Fruit fly (Drosophila melanogaster): ENCODE data around the gene CG6503.

CG6503 gene

DNA sequence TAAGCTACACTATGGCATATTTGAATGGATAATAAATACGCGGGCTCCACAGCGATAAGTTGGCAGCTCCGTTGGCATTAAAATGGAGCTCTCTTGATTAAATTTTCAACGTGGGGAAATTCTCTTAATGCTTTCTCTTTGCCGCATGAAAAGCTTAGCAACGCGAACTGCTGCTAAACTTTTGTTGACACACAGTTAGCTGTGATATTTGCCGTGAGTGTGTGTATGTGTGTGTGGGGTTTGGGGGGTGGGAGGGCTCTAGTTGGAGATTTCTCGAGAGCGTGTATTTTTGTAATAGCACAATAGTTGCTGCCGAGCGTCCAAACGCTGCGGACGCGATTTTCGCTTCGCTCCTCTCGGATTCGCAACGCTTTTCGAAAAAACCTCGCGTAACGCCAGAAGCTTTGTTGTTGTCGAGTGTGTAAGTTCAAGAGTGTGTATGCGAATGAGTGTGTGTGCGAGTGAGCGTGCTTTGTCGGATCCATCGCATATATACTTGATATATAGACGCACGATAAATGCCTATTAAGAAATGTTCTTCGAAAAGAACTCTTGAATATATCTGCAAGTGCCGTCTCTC is 36.4 kb upstream of the CG6503 start, which contains the start of gene CG5455 (continued):
- TF ChIP-seq unpg (GFP tag; optimal IDR thresholded peaks at IDR 0.05): peak; percentile 39
- TF ChIP-seq dpn (GFP tag; optimal IDR thresholded peaks at IDR 0.05): no peak
- TF ChIP-seq CG8765 (GFP tag; IDR thresholded peaks at IDR 0.05): no peak
- no peak; the same call in 1 of the 2 replicates for TF ChIP-seq lmd (GFP tag; IDR thresholded peaks at IDR 0.05)
- no peak for TF ChIP-seq Ets97D (GFP tag; optimal IDR thresholded peaks at IDR 0.05)
- TF ChIP-seq Gug (GFP tag; IDR thresholded peaks at IDR 0.05): no peak
- no peak for TF ChIP-seq TFAM (GFP tag; optimal IDR thresholded peaks at IDR 0.05)
- no peak for TF ChIP-seq CG7963 (GFP tag; IDR thresholded peaks at IDR 0.05; ENCODE audit: partially characterized antibody)
- TF ChIP-seq ATbp (GFP tag; optimal IDR thresholded peaks at IDR 0.05): peak; percentile 61
- no peak for TF ChIP-seq pnt (GFP tag; optimal IDR thresholded peaks at IDR 0.05)
- TF ChIP-seq ac (GFP tag; optimal IDR thresholded peaks at IDR 0.05): no peak
- TF ChIP-seq C15 (GFP tag; IDR thresholded peaks at IDR 0.05): no peak
- peak; percentile 26; the same call in 1 of the 2 replicates for TF ChIP-seq MBD-R2 (GFP tag; IDR thresholded peaks at IDR 0.05)
- TF ChIP-seq nom (GFP tag; optimal IDR thresholded peaks at IDR 0.05): peak; percentile 72
- TF ChIP-seq CG9727 (GFP tag; optimal IDR thresholded peaks at IDR 0.05): peak; percentile 29
- 0 out of 2 replicates have a peak, but pooled peaks have one; percentile 28 for TF ChIP-seq ato (GFP tag; IDR thresholded peaks at IDR 0.05; ENCODE audit: partially characterized antibody)
- peak; percentile 84 for TF ChIP-seq Adf1 (GFP tag; IDR thresholded peaks at IDR 0.05)
- TF ChIP-seq shn (GFP tag; optimal IDR thresholded peaks at IDR 0.05): no peak
- no peak for TF ChIP-seq ERR (GFP tag; optimal IDR thresholded peaks at IDR 0.05)
- TF ChIP-seq CG7357 (GFP tag; IDR thresholded peaks at IDR 0.05): no peak
- TF ChIP-seq CG12299 (tag; optimal IDR thresholded peaks at IDR 0.05): peak; percentile 74
- peak; percentile 93 for TF ChIP-seq CG34376 (GFP tag; optimal IDR thresholded peaks at IDR 0.05)
- no peak for TF ChIP-seq CG7745 (tag; optimal IDR thresholded peaks at IDR 0.05)
- TF ChIP-seq chif (GFP tag; optimal IDR thresholded peaks at IDR 0.05): no peak
- peak; percentile 2 for TF ChIP-seq CG2712 (tag; optimal IDR thresholded peaks at IDR 0.05)
- TF ChIP-seq CG2116 (GFP tag; optimal IDR thresholded peaks at IDR 0.05): no peak
- TF ChIP-seq Scr (GFP tag; IDR thresholded peaks at IDR 0.05; ENCODE audit: partially characterized antibody): peak; percentile 43
- TF ChIP-seq Lim3 (GFP tag; IDR thresholded peaks at IDR 0.05): no peak
- TF ChIP-seq CG2875 (GFP tag; optimal IDR thresholded peaks at IDR 0.05): peak; percentile 14
- no peak for TF ChIP-seq sima (GFP tag; optimal IDR thresholded peaks at IDR 0.05)
- 0 out of 2 replicates have a peak, but pooled peaks have one; percentile 20 for TF ChIP-seq sim (GFP tag; IDR thresholded peaks at IDR 0.05)
- peak; percentile 41 for TF ChIP-seq CG2120 (GFP tag; optimal IDR thresholded peaks at IDR 0.05)
- peak; percentile 57 for TF ChIP-seq CG2678 (tag; optimal IDR thresholded peaks at IDR 0.05)
- no peak for TF ChIP-seq bigmax (GFP tag; optimal IDR thresholded peaks at IDR 0.05)
- TF ChIP-seq zfh2 (GFP tag; optimal IDR thresholded peaks at IDR 0.05): peak; percentile 7
- TF ChIP-seq CG10979 (tag; optimal IDR thresholded peaks at IDR 0.05): no peak
- TF ChIP-seq lab (GFP tag; optimal IDR thresholded peaks at IDR 0.05): peak; percentile 87
- TF ChIP-seq CG9609 (GFP tag; optimal IDR thresholded peaks at IDR 0.05): no peak
- TF ChIP-seq grn (GFP tag; optimal IDR thresholded peaks at IDR 0.05): no peak
- no peak for TF ChIP-seq sc (optimal IDR thresholded peaks at IDR 0.05)
- no peak for TF ChIP-seq sc (GFP tag; optimal IDR thresholded peaks at IDR 0.05)
- no peak for TF ChIP-seq CG7556 (GFP tag; optimal IDR thresholded peaks at IDR 0.05)
- no peak for TF ChIP-seq CG12104 (GFP tag; optimal IDR thresholded peaks at IDR 0.05)
- TF ChIP-seq CG31365 (tag; optimal IDR thresholded peaks at IDR 0.05): peak; percentile 42
- TF ChIP-seq CTCF (GFP tag; optimal IDR thresholded peaks at IDR 0.05): no peak
- peak; percentile 35 for TF ChIP-seq exex (tag; optimal IDR thresholded peaks at IDR 0.05)
- peak in 1 of 2 experiments; percentile 87 for TF ChIP-seq Pdp1 (GFP tag; optimal IDR thresholded peaks at IDR 0.05)
- peak; percentile 20 for TF ChIP-seq CG7839 (tag; optimal IDR thresholded peaks at IDR 0.05)
- TF ChIP-seq ase (GFP tag; IDR thresholded peaks at IDR 0.05): no peak
- no peak for TF ChIP-seq CG15011 (GFP tag; optimal IDR thresholded peaks at IDR 0.05)
- no peak for TF ChIP-seq corto (GFP tag; optimal IDR thresholded peaks at IDR 0.05)
